Worm (Caenorhabditis elegans): Measurements from ENCODE around the gene nhr-187.

DNA sequence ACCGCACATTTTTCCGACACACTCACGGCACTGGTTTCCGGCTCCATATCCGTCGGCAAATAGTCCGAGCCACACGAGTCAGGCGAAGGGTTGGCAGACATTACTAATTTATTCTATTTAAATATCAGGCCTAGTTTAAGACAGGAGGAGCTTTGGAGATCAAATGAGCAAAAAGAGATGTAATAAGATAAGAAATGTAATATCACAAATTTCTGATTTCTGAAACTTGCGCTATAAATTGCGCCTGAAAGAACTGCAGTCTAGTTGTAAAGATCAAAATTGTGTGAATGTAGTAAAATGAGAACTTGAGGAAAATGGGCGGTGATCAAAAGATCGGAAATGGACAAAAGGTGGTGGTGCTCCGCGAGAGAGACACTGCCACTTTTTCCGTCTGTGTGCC lies 7.9 kb downstream of the nhr-187 start, which contains the start of gene nhr-186:
- TF ChIP-seq C34B4.2 (tag; optimal IDR thresholded peaks at IDR 0.05), result no peak
- TF ChIP-seq blmp-1 (tag; optimal IDR thresholded peaks at IDR 0.05), result no peak
- TF ChIP-seq unc-130 (tag; optimal IDR thresholded peaks at IDR 0.05), result no peak
- TF ChIP-seq rnt-1 (tag; optimal IDR thresholded peaks at IDR 0.05), result no peak
- TF ChIP-seq zag-1 (tag; optimal IDR thresholded peaks at IDR 0.05), result no peak
- no peak for TF ChIP-seq ceh-63 (GFP tag; optimal IDR thresholded peaks at IDR 0.05)
- no peak for TF ChIP-seq dpl-1 (GFP tag; optimal IDR thresholded peaks at IDR 0.05)
- TF ChIP-seq aha-1 (tag; optimal IDR thresholded peaks at IDR 0.05), result no peak
- no peak for TF ChIP-seq C16A3.4 (tag; optimal IDR thresholded peaks at IDR 0.05)
- TF ChIP-seq unc-62 (GFP tag; optimal IDR thresholded peaks at IDR 0.05), result no peak
- no peak for TF ChIP-seq ztf-11 (tag; optimal IDR thresholded peaks at IDR 0.05)

Data from whole organism, L1 larva.